Worm (Caenorhabditis elegans) whole organism, early embryonic: ENCODE data around the gene sec-61.G.

Experiments used
- B0310.2 ChIP-seq: sonication (generic microtip); optimal IDR thresholded peaks from 2 replicates; lab custom pipeline; 2016; ENCODE audit warnings: mild to moderate bottlenecking, missing genetic modification characterization, missing compliant biosample characterization
- F13C5.2 ChIP-seq: sonication (generic microtip); optimal IDR thresholded peaks from 2 replicates; lab custom pipeline; 2017; ENCODE audit warnings: mild to moderate bottlenecking, missing genetic modification characterization, inconsistent platforms, missing compliant biosample characterization
- ama-1 ChIP-seq: fragments of 150-350 bp; optimal IDR thresholded peaks from 2 replicates; lab custom pipeline; 2014
- ceh-13 ChIP-seq: fragments of 200-800 bp; sonication (Bioruptor generic); optimal IDR thresholded peaks from 2 replicates; lab custom pipeline; 2018; ENCODE audit warnings: mild to moderate bottlenecking, missing genetic modification characterization, missing compliant biosample characterization
- ceh-36 ChIP-seq: sonication (generic microtip); optimal IDR thresholded peaks from 2 replicates; lab custom pipeline; 2016; ENCODE audit warnings: missing genetic modification characterization, inconsistent platforms, missing compliant biosample characterization
- ets-7 ChIP-seq: sonication (generic microtip); optimal IDR thresholded peaks from 2 replicates; lab custom pipeline; 2016; ENCODE audit warnings: missing genotype, missing genetic modification characterization, missing compliant biosample characterization
- flt-1 ChIP-seq: fragments of 200-800 bp; sonication (Bioruptor generic); IDR thresholded peaks from 2 replicates; pipeline ENCODE4 v1.3.6; 2022; ENCODE audit warnings: missing genetic modification characterization, missing compliant biosample characterization
- hmbx-1 ChIP-seq: sonication (generic microtip); optimal IDR thresholded peaks from 2 replicates; lab custom pipeline; 2016; ENCODE audit warnings: mild to moderate bottlenecking, missing genetic modification characterization, missing compliant biosample characterization
- hmg-4 ChIP-seq: fragments of 200-800 bp; sonication (Bioruptor generic); optimal IDR thresholded peaks from 2 replicates; lab custom pipeline; 2018; ENCODE audit warnings: mild to moderate bottlenecking, missing genetic modification characterization, missing compliant biosample characterization
- hnd-1 ChIP-seq: sonication (generic microtip); optimal IDR thresholded peaks from 2 replicates; lab custom pipeline; 2016; ENCODE audit warnings: missing genetic modification characterization, missing compliant biosample characterization
- pes-1 ChIP-seq: fragments of 200-800 bp; sonication (Bioruptor generic); IDR thresholded peaks from 2 replicates; pipeline ENCODE4 v1.3.6; 2022; ENCODE audit warnings: missing genetic modification reagents, missing genetic modification characterization, missing compliant biosample characterization
- scrt-1 ChIP-seq: fragments of 200-800 bp; sonication (Bioruptor generic); IDR thresholded peaks from 2 replicates; pipeline ENCODE4 v1.3.6; 2022; ENCODE audit warnings: missing genetic modification characterization, missing compliant biosample characterization
- tbx-37 ChIP-seq: fragments of 200-800 bp; sonication (Bioruptor generic); conservative IDR thresholded peaks from 2 replicates; pipeline ENCODE4 v1.3.6; 2022; ENCODE audit warnings: missing genetic modification reagents, missing genetic modification characterization, missing compliant biosample characterization
- tra-4 ChIP-seq: sonication (generic microtip); optimal IDR thresholded peaks from 2 replicates; lab custom pipeline; 2017; ENCODE audit warnings: missing genetic modification characterization, missing compliant biosample characterization

DNA sequence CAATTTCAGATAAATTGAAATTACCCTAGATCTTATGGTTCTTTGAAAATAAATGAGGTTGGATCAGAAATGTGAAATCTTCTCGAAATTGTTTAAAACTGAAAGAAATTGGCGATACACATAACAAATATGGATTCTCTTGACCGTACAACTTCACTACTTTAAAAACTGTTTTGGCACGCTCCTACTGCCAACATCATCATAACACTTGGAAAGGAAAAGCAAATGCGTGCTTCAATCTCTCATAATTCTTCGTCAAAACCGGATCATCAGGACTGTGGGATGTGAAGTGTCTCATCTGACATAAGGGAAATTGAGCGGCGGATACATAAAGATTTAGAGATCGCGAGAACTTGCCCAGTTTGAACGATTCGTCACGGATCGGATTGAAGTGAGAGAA lies 1.2 kb upstream of the sec-61.G start, which contains the start of gene F32D8.7:
- TF ChIP-seq B0310.2 (tag; lab: Kevin White, UChicago) (no peak), tbx-37 (GFP tag; lab: Robert Waterston, UW) (no peak), hmbx-1 (tag; lab: Kevin White, UChicago) (no peak), flt-1 (GFP tag; lab: Robert Waterston, UW) (no peak), tra-4 (tag; lab: Kevin White, UChicago) (no peak), F13C5.2 (tag; lab: Kevin White, UChicago) (no peak), scrt-1 (GFP tag; lab: Robert Waterston, UW) (no peak), hnd-1 (tag; lab: Kevin White, UChicago) (no peak), ama-1 (lab: Kevin White, UChicago) (no peak), ets-7 (tag; lab: Kevin White, UChicago) (no peak), pes-1 (GFP tag; lab: Robert Waterston, UW) (no peak), ceh-13 (GFP tag; lab: Kevin White, UChicago) (no peak), hmg-4 (no peak), ceh-36 (tag; lab: Kevin White, UChicago) (no peak)
